Fruit fly (Drosophila melanogaster): Measurements from ENCODE around the gene toc.

DNA sequence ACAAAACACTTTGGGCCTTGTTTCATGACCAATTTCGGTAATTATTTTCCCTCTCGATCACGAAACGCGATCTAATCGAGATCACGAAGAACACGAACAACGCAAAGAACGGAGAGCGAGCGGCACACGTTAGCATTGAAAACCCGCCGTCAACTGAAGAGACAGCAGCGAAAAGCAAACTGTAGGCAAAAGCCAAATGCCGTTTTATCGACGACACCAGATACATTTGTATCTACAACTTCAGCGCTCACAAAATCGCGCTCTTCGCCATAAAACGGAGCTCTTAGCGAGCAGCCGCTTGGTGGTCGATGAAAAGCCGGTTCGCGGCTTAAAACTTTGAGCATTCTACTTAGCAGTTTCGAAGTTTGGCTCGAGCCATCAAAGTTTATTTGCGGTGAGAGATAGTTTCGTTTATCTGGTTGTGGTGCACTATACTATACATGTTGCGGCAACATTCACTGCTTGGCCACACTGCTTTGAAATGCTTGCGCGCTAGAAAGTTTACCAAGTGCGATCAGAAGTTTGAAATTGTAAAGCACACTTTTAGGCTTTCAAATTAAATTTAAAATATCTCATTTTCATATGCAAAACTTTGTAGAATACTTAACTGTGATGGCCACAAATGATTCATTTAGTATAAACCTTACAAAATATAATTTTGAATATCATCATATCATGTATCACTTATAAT lies 36.5 kb downstream of the toc start:
- TF ChIP-seq sob (GFP tag; IDR thresholded peaks at IDR 0.05) (no peak), ttk (GFP tag; IDR thresholded peaks at IDR 0.05) (no peak), Nf-YC (tag; optimal IDR thresholded peaks at IDR 0.05) (no peak), Ets97D (GFP tag; optimal IDR thresholded peaks at IDR 0.05) (no peak), bsh (GFP tag; optimal IDR thresholded peaks at IDR 0.05) (no peak), sisA (GFP tag; IDR thresholded peaks at IDR 0.05) (no peak), oc (tag; optimal IDR thresholded peaks at IDR 0.05) (peak; percentile 60), Camta (GFP tag; optimal IDR thresholded peaks at IDR 0.05) (no peak), Hr51 (GFP tag; optimal IDR thresholded peaks at IDR 0.05) (no peak), CG34422 (GFP tag; IDR thresholded peaks at IDR 0.05) (no peak), sens (GFP tag) (peak; percentile 55)
